Worm (Caenorhabditis elegans) whole organism, early embryonic: Measurements from ENCODE around the gene K01A6.6.

Experiments used
- ama-1 ChIP-seq: fragments of 150-350 bp; optimal IDR thresholded peaks from 2 replicates; lab custom pipeline; 2014
- sea-1 ChIP-seq: fragments of 200-800 bp; sonication (Bioruptor generic); conservative IDR thresholded peaks from 2 replicates; pipeline ENCODE4 v1.3.6; 2022; ENCODE audit warnings: missing genetic modification characterization, missing compliant biosample characterization

DNA sequence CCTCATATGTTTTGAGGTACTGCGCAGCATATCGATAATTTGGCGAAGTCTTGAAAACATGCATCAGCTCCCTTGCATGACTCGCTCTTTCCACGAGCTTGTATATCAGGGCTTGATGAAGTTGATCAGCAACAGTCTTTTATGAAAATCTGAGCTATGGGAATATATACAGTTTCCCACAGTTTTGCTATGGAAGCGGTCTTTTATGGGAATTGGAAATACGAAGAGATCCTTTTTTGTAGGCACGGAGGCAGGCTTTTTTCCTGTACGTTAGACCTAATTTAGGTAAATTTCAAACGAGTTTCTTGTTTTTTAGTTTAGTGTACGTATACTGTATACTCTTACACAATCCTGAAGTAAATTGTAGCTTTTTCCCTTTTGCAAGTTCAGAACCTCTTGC, 20.8 kb downstream of the K01A6.6 start, which contains the start of gene T12A7.9:
- no peak for TF ChIP-seq ama-1 (lab: Kevin White, UChicago)
- TF ChIP-seq sea-1 (GFP tag; lab: Robert Waterston, UW): no peak
